Worm (Caenorhabditis elegans) whole organism, L3 larva: ENCODE measurements around the gene T22D1.8.

Experiments
- lin-39 ChIP-seq: fragments of 150-350 bp; optimal IDR thresholded peaks from 2 replicates; lab custom pipeline; 2018; ENCODE audit warnings: missing biosample characterization, missing genetic modification reagents, missing genetic modification characterization
- nhr-25 ChIP-seq: sonication (generic microtip); optimal IDR thresholded peaks from 2 replicates; lab custom pipeline; 2017; ENCODE audit warnings: missing biosample characterization, missing genetic modification characterization
- pha-4 ChIP-seq: fragments of 150-350 bp; optimal IDR thresholded peaks from 2 replicates; lab custom pipeline; 2014; ENCODE audit warnings: missing biosample characterization, missing genetic modification reagents, missing genetic modification characterization

DNA sequence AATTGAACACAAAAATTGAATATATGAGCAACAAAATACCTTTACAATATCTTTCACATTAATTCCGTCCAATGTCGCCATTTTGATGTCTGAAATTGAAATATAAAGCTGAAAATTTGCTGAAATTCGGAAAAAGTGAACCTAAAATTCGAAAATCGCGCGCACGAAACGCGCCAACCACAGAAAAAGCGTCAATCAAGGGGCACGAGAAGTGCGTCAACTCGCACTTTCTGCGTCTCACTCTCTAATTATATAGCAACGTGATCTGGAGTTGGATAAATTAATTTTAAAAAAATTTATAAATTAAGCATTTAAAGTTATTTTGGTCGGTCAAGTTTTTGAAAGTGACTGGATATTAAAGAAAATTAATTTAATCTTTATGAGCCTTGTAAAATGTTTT is 13.2 kb upstream of the T22D1.8 start, which contains the start of gene ruvb-2:
- TF ChIP-seq pha-4 (tag; lab: Kevin White, UChicago) (peak; percentile 93), nhr-25 (tag; lab: Kevin White, UChicago) (peak; percentile 80), lin-39 (tag; lab: Kevin White, UChicago) (peak; percentile 60)
